Fruit fly (Drosophila melanogaster) whole organism, embryonic: Measurements from ENCODE around the gene CG6126.
A peak's percentile ranks its signal among the peaks of the same experiment; 100 is the strongest.

Experiments
- ATbp ChIP-seq: fragments of 200-800 bp; sonication (Bioruptor generic); optimal IDR thresholded peaks from 2 replicates; lab custom pipeline; 2017; ENCODE audit warnings: missing biosample characterization, mild to moderate bottlenecking, missing genetic modification characterization, missing genetic modification reagents
- Antp ChIP-seq: fragments of 200-800 bp; sonication (Bioruptor generic); optimal IDR thresholded peaks from 3 replicates; lab custom pipeline; 2016; ENCODE audit warnings: missing biosample characterization, missing genetic modification characterization
- CG10147 ChIP-seq: fragments of 200-800 bp; sonication (Bioruptor generic); optimal IDR thresholded peaks from 2 replicates; lab custom pipeline; 2019; ENCODE audit warnings: missing biosample characterization, mild to moderate bottlenecking, missing genetic modification characterization, moderate library complexity
- CG11456 ChIP-seq: fragments of 200-800 bp; sonication (Bioruptor generic); IDR thresholded peaks from 3 replicates; pipeline ENCODE4 v1.3.6; 2022; ENCODE audit warnings: missing biosample characterization, missing genetic modification characterization
- CG12071 ChIP-seq: fragments of 200-800 bp; sonication (Bioruptor generic); optimal IDR thresholded peaks from 3 replicates; lab custom pipeline; 2018; ENCODE audit warnings: missing biosample characterization, mild to moderate bottlenecking, missing genetic modification characterization
- CG12299 ChIP-seq: fragments of 200-800 bp; sonication (Bioruptor generic); optimal IDR thresholded peaks from 2 replicates; lab custom pipeline; 2018; ENCODE audit warnings: missing biosample characterization, mild to moderate bottlenecking, missing genetic modification characterization
- CG13894 ChIP-seq: fragments of 200-800 bp; sonication (Bioruptor generic); optimal IDR thresholded peaks from 3 replicates; lab custom pipeline; 2018; ENCODE audit warnings: missing biosample characterization, mild to moderate bottlenecking, missing genetic modification characterization, moderate library complexity
- CG17359 ChIP-seq: fragments of 200-800 bp; sonication (Bioruptor generic); optimal IDR thresholded peaks from 3 replicates; lab custom pipeline; 2018; ENCODE audit warnings: missing biosample characterization, mild to moderate bottlenecking, missing genetic modification characterization, moderate library complexity
- CG18262 ChIP-seq: fragments of 200-800 bp; optimal IDR thresholded peaks from 3 replicates; lab custom pipeline; 2019; ENCODE audit warnings: missing biosample characterization, mild to moderate bottlenecking, missing genetic modification characterization, moderate library complexity
- CG30403 ChIP-seq: fragments of 200-800 bp; sonication (Bioruptor generic); optimal IDR thresholded peaks from 3 replicates; lab custom pipeline; 2016; ENCODE audit warnings: missing biosample characterization, missing genetic modification characterization
- CG3065 ChIP-seq: fragments of 200-800 bp; sonication (Bioruptor generic); optimal IDR thresholded peaks from 2 replicates; lab custom pipeline; 2016; ENCODE audit warnings: missing biosample characterization, missing genetic modification characterization
- CG33213 ChIP-seq: fragments of 200-800 bp; sonication (Bioruptor generic); optimal IDR thresholded peaks from 3 replicates; lab custom pipeline; 2016; ENCODE audit warnings: missing biosample characterization, missing genetic modification characterization
- CG33557 ChIP-seq: fragments of 200-800 bp; sonication (Bioruptor generic); optimal IDR thresholded peaks from 2 replicates; lab custom pipeline; 2019; ENCODE audit warnings: missing biosample characterization, mild to moderate bottlenecking, missing genetic modification characterization, moderate library complexity
- CG4617 ChIP-seq: fragments of 200-800 bp; sonication (Bioruptor generic); optimal IDR thresholded peaks from 3 replicates; lab custom pipeline; 2016; ENCODE audit warnings: missing biosample characterization, missing genetic modification characterization, borderline replicate concordance
- CG4854 ChIP-seq: fragments of 200-800 bp; sonication (Bioruptor generic); optimal IDR thresholded peaks from 2 replicates; lab custom pipeline; 2016; ENCODE audit warnings: missing biosample characterization, missing genetic modification characterization, inconsistent platforms
- CG6175 ChIP-seq: fragments of 200-800 bp; sonication (Bioruptor generic); IDR thresholded peaks from 3 replicates; pipeline ENCODE4 v1.3.6; 2022; ENCODE audit warnings: missing biosample characterization, missing genetic modification characterization
- CG6254 ChIP-seq: fragments of 200-800 bp; sonication (Bioruptor generic); optimal IDR thresholded peaks from 3 replicates; lab custom pipeline; 2017; ENCODE audit warnings: mild to moderate bottlenecking, missing biosample characterization, missing genetic modification reagents, missing genetic modification characterization
- CG6272 ChIP-seq: fragments of 200-800 bp; sonication (Bioruptor generic); IDR thresholded peaks from 2 replicates; pipeline ENCODE4 v1.3.6; 2022; ENCODE audit warnings: missing biosample characterization, missing genetic modification characterization
- CG8089 ChIP-seq: fragments of 200-800 bp; sonication (Bioruptor generic); optimal IDR thresholded peaks from 3 replicates; lab custom pipeline; 2016; ENCODE audit warnings: missing biosample characterization, missing genetic modification characterization
- Dip2 ChIP-seq: fragments of 200-800 bp; sonication (Bioruptor generic); IDR thresholded peaks from 2 replicates; pipeline ENCODE4 v1.3.6; 2022; ENCODE audit warnings: missing biosample characterization, missing genetic modification characterization
- E2f2 ChIP-seq: fragments of 200-800 bp; sonication (Bioruptor generic); IDR thresholded peaks from 2 replicates; pipeline ENCODE4 v1.3.6; 2022; ENCODE audit warnings: missing biosample characterization, missing genetic modification characterization
- Eip74EF ChIP-seq, 2 experiments: fragments of 200-800 bp in 1 of 2; fragments of >200 bp in 1 of 2; sonication (Bioruptor generic) in 1 of 2; optimal IDR thresholded peaks; 2 replicates each; lab custom pipeline; 2017 to 2019; ENCODE audit warnings: missing biosample characterization in 2 of 2, missing genetic modification characterization in 2 of 2, mild to moderate bottlenecking in 1 of 2, moderate library complexity in 1 of 2
- Elba2 ChIP-seq: fragments of 200-800 bp; sonication (Bioruptor generic); optimal IDR thresholded peaks from 3 replicates; lab custom pipeline; 2016; ENCODE audit warnings: missing biosample characterization, missing genetic modification characterization
- Ets97D ChIP-seq: fragments of 200-800 bp; sonication (Bioruptor generic); optimal IDR thresholded peaks from 3 replicates; lab custom pipeline; 2016; ENCODE audit warnings: missing biosample characterization, missing genetic modification characterization
- Gug ChIP-seq: fragments of 200-800 bp; sonication (Bioruptor generic); IDR thresholded peaks from 4 replicates; pipeline ENCODE4 v1.3.6; 2022; ENCODE audit warnings: missing biosample characterization, missing genetic modification characterization
- H15 ChIP-seq: fragments of 200-800 bp; sonication (Bioruptor generic); IDR thresholded peaks from 3 replicates; pipeline ENCODE4 v1.3.6; 2022; ENCODE audit warnings: missing biosample characterization, missing genetic modification characterization
- H2.0 ChIP-seq: fragments of 200-800 bp; sonication (Bioruptor generic); IDR thresholded peaks from 2 replicates; pipeline ENCODE4 v1.3.6; 2022; ENCODE audit warnings: missing biosample characterization, missing genetic modification characterization
- HLHmδ ChIP-seq: fragments of 200-800 bp; sonication (Bioruptor generic); optimal IDR thresholded peaks from 2 replicates; lab custom pipeline; 2018; ENCODE audit warnings: missing biosample characterization, mild to moderate bottlenecking, missing genetic modification characterization, moderate library complexity
- Jarid2 ChIP-seq: fragments of 200-800 bp; sonication (Bioruptor generic); optimal IDR thresholded peaks from 3 replicates; lab custom pipeline; 2017; ENCODE audit warnings: mild to moderate bottlenecking, missing biosample characterization, missing genetic modification reagents, missing genetic modification characterization
- Myb ChIP-seq: fragments of 200-800 bp; sonication (Bioruptor generic); optimal IDR thresholded peaks from 2 replicates; lab custom pipeline; 2016; ENCODE audit warnings: missing biosample characterization, missing genetic modification characterization
- NFAT ChIP-seq: fragments of 200-800 bp; sonication (Bioruptor generic); IDR thresholded peaks from 2 replicates; pipeline ENCODE4 v1.3.6; 2022; ENCODE audit warnings: missing biosample characterization, missing genetic modification characterization
- Nf-YC ChIP-seq: fragments of 200-800 bp; optimal IDR thresholded peaks from 3 replicates; lab custom pipeline; 2019; ENCODE audit warnings: missing biosample characterization, mild to moderate bottlenecking, missing genetic modification characterization, moderate library complexity
- Opbp ChIP-seq: fragments of 200-800 bp; sonication (Bioruptor generic); IDR thresholded peaks from 3 replicates; pipeline ENCODE4 v1.3.6; 2022; ENCODE audit warnings: missing biosample characterization, missing genetic modification characterization; ENCODE audit not compliant: partially characterized antibody
- Trl ChIP-seq, 3 experiments: fragments of >200 bp in 2 of 3; fragments of 200-800 bp in 1 of 3; sonication (Bioruptor generic) in 1 of 3; optimal IDR thresholded peaks; 2 replicates in 1 of 3; 3 replicates in 2 of 3; lab custom pipeline; 2016 to 2017; ENCODE audit warnings: missing biosample characterization in 1 of 3, missing genetic modification characterization in 1 of 3
- ab ChIP-seq: fragments of 200-800 bp; sonication (Bioruptor generic); optimal IDR thresholded peaks from 2 replicates; lab custom pipeline; 2016; ENCODE audit warnings: missing biosample characterization, missing genetic modification characterization
- bbx ChIP-seq: fragments of 200-800 bp; sonication (Bioruptor generic); IDR thresholded peaks from 2 replicates; pipeline ENCODE4 v1.3.6; 2022; ENCODE audit warnings: missing biosample characterization, missing genetic modification characterization; ENCODE audit not compliant: partially characterized antibody
- bowl ChIP-seq: fragments of 200-800 bp; sonication (Bioruptor generic); IDR thresholded peaks from 2 replicates; pipeline ENCODE4 v1.3.6; 2022; ENCODE audit warnings: missing biosample characterization, missing genetic modification characterization
- caup ChIP-seq: fragments of 200-800 bp; sonication (Bioruptor generic); optimal IDR thresholded peaks from 3 replicates; lab custom pipeline; 2017; ENCODE audit warnings: missing biosample characterization, mild to moderate bottlenecking, missing genetic modification characterization, moderate library complexity; ENCODE audit not compliant: severe bottlenecking
- crol ChIP-seq: fragments of 200-800 bp; sonication (Bioruptor generic); IDR thresholded peaks from 2 replicates; pipeline ENCODE4 v1.3.6; 2022; ENCODE audit warnings: missing biosample characterization, missing genetic modification characterization
- fd64A ChIP-seq: fragments of 200-800 bp; sonication (Bioruptor generic); optimal IDR thresholded peaks from 3 replicates; lab custom pipeline; 2018; ENCODE audit warnings: missing biosample characterization, mild to moderate bottlenecking, missing genetic modification characterization
- gcm ChIP-seq: fragments of 200-800 bp; sonication (Bioruptor generic); optimal IDR thresholded peaks from 2 replicates; lab custom pipeline; 2019; ENCODE audit warnings: missing biosample characterization, mild to moderate bottlenecking, missing genetic modification characterization, moderate library complexity
- kni ChIP-seq: fragments of 200-800 bp; sonication (Bioruptor generic); optimal IDR thresholded peaks from 3 replicates; lab custom pipeline; 2017; ENCODE audit warnings: mild to moderate bottlenecking, missing biosample characterization, missing genetic modification reagents, missing genetic modification characterization
- lbe ChIP-seq: fragments of 200-800 bp; sonication (Bioruptor generic); optimal IDR thresholded peaks from 2 replicates; lab custom pipeline; 2016; ENCODE audit warnings: missing biosample characterization, mild to moderate bottlenecking, missing genetic modification characterization
- nom ChIP-seq: fragments of 200-800 bp; sonication (Bioruptor generic); optimal IDR thresholded peaks from 2 replicates; lab custom pipeline; 2017; ENCODE audit warnings: missing biosample characterization, missing genetic modification characterization, mild to moderate bottlenecking, moderate library complexity, missing genetic modification reagents
- odd ChIP-seq: fragments of 200-800 bp; sonication (Bioruptor generic); optimal IDR thresholded peaks from 2 replicates; lab custom pipeline; 2017; ENCODE audit warnings: missing biosample characterization, mild to moderate bottlenecking, missing genetic modification characterization
- pros ChIP-seq: fragments of 200-800 bp; sonication (Bioruptor generic); optimal IDR thresholded peaks from 3 replicates; lab custom pipeline; 2019; ENCODE audit warnings: missing biosample characterization, mild to moderate bottlenecking, missing genetic modification characterization, moderate library complexity
- pum ChIP-seq: fragments of 200-800 bp; sonication (Bioruptor generic); optimal IDR thresholded peaks from 2 replicates; lab custom pipeline; 2016; ENCODE audit warnings: missing biosample characterization, missing genetic modification characterization
- sim ChIP-seq: fragments of 200-800 bp; sonication (Bioruptor generic); IDR thresholded peaks from 2 replicates; pipeline ENCODE4 v1.3.6; 2022; ENCODE audit warnings: missing biosample characterization, missing genetic modification characterization
- slou ChIP-seq: fragments of 200-800 bp; sonication (Bioruptor generic); optimal IDR thresholded peaks from 3 replicates; lab custom pipeline; 2016; ENCODE audit warnings: missing biosample characterization, missing genetic modification characterization
- trem ChIP-seq: fragments of 200-800 bp; optimal IDR thresholded peaks from 3 replicates; lab custom pipeline; 2019; ENCODE audit warnings: missing biosample characterization, mild to moderate bottlenecking, missing genetic modification characterization, moderate library complexity

Gene CG6126

dm6 chr3R:16242461-16242934 lies 39.6 kb upstream of the CG6126 start (continued):
- TF ChIP-seq CG6272 (GFP tag; lab: Robert Waterston, UW) (no peak), CG12071 (GFP tag; lab: Kevin White, UChicago) (peak; percentile 52), Myb (peak; percentile 34), H15 (GFP tag; lab: Robert Waterston, UW) (no peak), bowl (GFP tag; lab: Robert Waterston, UW) (no peak), ab (peak; percentile 48), E2f2 (GFP tag; lab: Robert Waterston, UW) (no peak), odd (GFP tag; lab: Kevin White, UChicago) (peak; percentile 49), CG33213 (GFP tag; lab: Kevin White, UChicago) (peak; percentile 23), crol (GFP tag; lab: Robert Waterston, UW) (no peak), caup (peak; percentile 4), sim (GFP tag; lab: Robert Waterston, UW) (no peak), nom (GFP tag; lab: Kevin White, UChicago) (peak; percentile 90), H2.0 (GFP tag; lab: Robert Waterston, UW) (no peak), trem (tag; lab: Kevin White, UChicago) (peak; percentile 50), Jarid2 (GFP tag; lab: Kevin White, UChicago) (peak; percentile 92), pros (GFP tag; lab: Kevin White, UChicago) (peak; percentile 95), Elba2 (no peak), gcm (peak; percentile 90), CG30403 (GFP tag; lab: Kevin White, UChicago) (no peak), CG10147 (no peak), bbx (no peak), Trl (optimal IDR thresholded peaks at IDR 0.05; lab: Kevin White, UChicago) (peak; percentile 95 to 97), Trl (GFP tag; optimal IDR thresholded peaks at IDR 0.05; lab: Kevin White, UChicago) (peak; percentile 70), Eip74EF (GFP tag; optimal IDR thresholded peaks at IDR 0.05; lab: Kevin White, UChicago) (peak in 1 of 2 experiments; percentile 64), fd64A (peak; percentile 33), CG33557 (GFP tag; lab: Kevin White, UChicago) (peak; percentile 27), HLHmδ (GFP tag; lab: Kevin White, UChicago) (peak; percentile 55), CG12299 (tag; lab: Kevin White, UChicago) (peak; percentile 51), Nf-YC (tag; lab: Kevin White, UChicago) (peak; percentile 78), CG4854 (no peak), Antp (peak; percentile 6), CG3065 (GFP tag; lab: Kevin White, UChicago) (no peak), pum (no peak), Gug (GFP tag; lab: Robert Waterston, UW) (no peak), lbe (GFP tag; lab: Kevin White, UChicago) (peak; percentile 72), CG8089 (GFP tag; lab: Kevin White, UChicago) (no peak), Ets97D (GFP tag; lab: Kevin White, UChicago) (no peak), Opbp (GFP tag; lab: Robert Waterston, UW) (no peak), CG13894 (tag; lab: Kevin White, UChicago) (peak; percentile 89), ATbp (GFP tag; lab: Kevin White, UChicago) (no peak), Dip2 (no peak), CG6254 (GFP tag; lab: Kevin White, UChicago) (peak; percentile 27), kni (GFP tag; lab: Kevin White, UChicago) (peak; percentile 100), CG17359 (tag; lab: Kevin White, UChicago) (peak; percentile 32), CG11456 (GFP tag; lab: Robert Waterston, UW) (no peak), NFAT (GFP tag; lab: Robert Waterston, UW) (no peak), slou (no peak), CG6175 (no peak), CG4617 (GFP tag; lab: Kevin White, UChicago) (no peak), CG18262 (peak; percentile 40)
